Worm (Caenorhabditis elegans) whole organism, L1 larva: ENCODE data around the gene F28H7.8.

ENCODE experiments used
- C34B4.2 ChIP-seq: sonication (generic microtip); optimal IDR thresholded peaks from 2 replicates; lab custom pipeline; 2017; ENCODE audit warnings: mild to moderate bottlenecking, missing genetic modification characterization, missing compliant biosample characterization
- F16B12.6 ChIP-seq: fragments of 150-350 bp; optimal IDR thresholded peaks from 2 replicates; lab custom pipeline; 2014; ENCODE audit warnings: missing biosample characterization, missing genetic modification characterization
- Y116A8C.19 ChIP-seq: sonication (generic microtip); optimal IDR thresholded peaks from 2 replicates; lab custom pipeline; 2016; ENCODE audit warnings: missing compliant biosample characterization, missing genetic modification characterization, borderline replicate concordance
- aha-1 ChIP-seq: fragments of 150-350 bp; optimal IDR thresholded peaks from 2 replicates; lab custom pipeline; 2014; ENCODE audit warnings: missing biosample characterization, missing genetic modification characterization
- aly-2 ChIP-seq: fragments of 150-350 bp; optimal IDR thresholded peaks from 2 replicates; lab custom pipeline; 2014; ENCODE audit warnings: missing biosample characterization, missing genetic modification characterization
- ama-1 ChIP-seq: fragments of 150-350 bp; optimal IDR thresholded peaks from 2 replicates; lab custom pipeline; 2014
- ceh-63 ChIP-seq: fragments of 200-800 bp; sonication (Bioruptor generic); optimal IDR thresholded peaks from 2 replicates; lab custom pipeline; 2018; ENCODE audit warnings: mild to moderate bottlenecking, missing genetic modification characterization, missing compliant biosample characterization
- ceh-8 ChIP-seq: fragments of 200-800 bp; sonication (Bioruptor generic); optimal IDR thresholded peaks from 2 replicates; lab custom pipeline; 2018; ENCODE audit warnings: mild to moderate bottlenecking, missing genetic modification characterization, moderate library complexity, missing compliant biosample characterization
- ceh-88 ChIP-seq: fragments of 200-800 bp; sonication (Bioruptor generic); IDR thresholded peaks from 2 replicates; pipeline ENCODE4 v1.3.6; 2022; ENCODE audit warnings: missing genetic modification characterization, missing compliant biosample characterization
- ceh-90 ChIP-seq: sonication (generic microtip); optimal IDR thresholded peaks from 2 replicates; lab custom pipeline; 2016; ENCODE audit warnings: missing genetic modification characterization, missing compliant biosample characterization
- ces-1 ChIP-seq: fragments of 150-350 bp; optimal IDR thresholded peaks from 2 replicates; lab custom pipeline; 2014; ENCODE audit warnings: missing biosample characterization, missing genetic modification reagents, missing genetic modification characterization
- dsc-1 ChIP-seq: sonication (generic microtip); optimal IDR thresholded peaks from 2 replicates; lab custom pipeline; 2016; ENCODE audit warnings: mild to moderate bottlenecking, missing genetic modification characterization, missing compliant biosample characterization
- efl-1 ChIP-seq, 4 experiments: fragments of 150-350 bp; optimal IDR thresholded peaks in 3 of 4; peaks in 1 of 4; 1 replicate in 1 of 4; 2 replicates in 3 of 4; lab custom pipeline; 2014; ENCODE audit warnings: missing biosample characterization in 2 of 4, missing genetic modification characterization in 2 of 4, missing genetic modification reagents in 2 of 4
- efl-3 ChIP-seq: fragments of 200-800 bp; sonication (Bioruptor generic); optimal IDR thresholded peaks from 2 replicates; lab custom pipeline; 2018; ENCODE audit warnings: mild to moderate bottlenecking, missing genetic modification characterization, missing compliant biosample characterization
- egl-13 ChIP-seq: sonication (generic microtip); optimal IDR thresholded peaks from 2 replicates; lab custom pipeline; 2016; ENCODE audit warnings: missing genotype, missing genetic modification reagents, missing genetic modification characterization, missing compliant biosample characterization
- egl-27 ChIP-seq, 2 experiments: fragments of 150-350 bp in 1 of 2; sonication (generic microtip); optimal IDR thresholded peaks; 3 replicates each; lab custom pipeline; 2017 to 2018; ENCODE audit warnings: missing biosample characterization in 2 of 2, missing genetic modification characterization in 2 of 2, missing genetic modification reagents in 2 of 2
- ets-5 ChIP-seq: fragments of 200-800 bp; sonication (Bioruptor generic); IDR thresholded peaks from 2 replicates; pipeline ENCODE4 v1.3.6; 2022; ENCODE audit warnings: missing genetic modification characterization, missing compliant biosample characterization
- fkh-10 ChIP-seq: sonication (generic microtip); optimal IDR thresholded peaks from 2 replicates; lab custom pipeline; 2017; ENCODE audit warnings: missing biosample characterization, missing genetic modification reagents, missing genetic modification characterization
- fkh-4 ChIP-seq: sonication (generic microtip); optimal IDR thresholded peaks from 2 replicates; lab custom pipeline; 2016; ENCODE audit warnings: missing compliant biosample characterization, missing genetic modification characterization, borderline replicate concordance
- fkh-8 ChIP-seq: sonication (generic microtip); optimal IDR thresholded peaks from 2 replicates; lab custom pipeline; 2016; ENCODE audit warnings: mild to moderate bottlenecking, missing genetic modification characterization, missing compliant biosample characterization
- irx-1 ChIP-seq: sonication (generic microtip); optimal IDR thresholded peaks from 2 replicates; lab custom pipeline; 2016; ENCODE audit warnings: missing genetic modification characterization, missing compliant biosample characterization
- lin-13 ChIP-seq: fragments of 150-350 bp; optimal IDR thresholded peaks from 2 replicates; lab custom pipeline; 2014; ENCODE audit warnings: missing biosample characterization, missing genetic modification reagents, missing genetic modification characterization
- lin-39 ChIP-seq: fragments of 150-350 bp; optimal IDR thresholded peaks from 2 replicates; lab custom pipeline; 2014; ENCODE audit warnings: missing biosample characterization, missing genetic modification reagents, missing genetic modification characterization
- lsy-2 ChIP-seq, 2 experiments: fragments of 150-350 bp; optimal IDR thresholded peaks; 2 replicates each; lab custom pipeline; 2014; ENCODE audit warnings: missing biosample characterization in 2 of 2, missing genetic modification characterization in 2 of 2
- mdl-1 ChIP-seq, 2 experiments: fragments of 150-350 bp; optimal IDR thresholded peaks; 2 replicates each; lab custom pipeline; 2014 to 2017; ENCODE audit warnings: missing biosample characterization in 2 of 2, missing genetic modification characterization in 2 of 2, inconsistent platforms in 1 of 2
- nhr-19 ChIP-seq: fragments of 200-800 bp; sonication (Bioruptor generic); conservative IDR thresholded peaks from 2 replicates; pipeline ENCODE4 v1.3.6; 2022; ENCODE audit warnings: missing genetic modification characterization, missing compliant biosample characterization
- nhr-20 ChIP-seq: sonication (generic microtip); optimal IDR thresholded peaks from 2 replicates; lab custom pipeline; 2016; ENCODE audit warnings: mild to moderate bottlenecking, missing genetic modification characterization, missing compliant biosample characterization
- nhr-71 ChIP-seq: sonication (generic microtip); optimal IDR thresholded peaks from 2 replicates; lab custom pipeline; 2016; ENCODE audit warnings: mild to moderate bottlenecking, missing genetic modification characterization, moderate library complexity, missing compliant biosample characterization
- nhr-90 ChIP-seq: sonication (generic microtip); optimal IDR thresholded peaks from 2 replicates; lab custom pipeline; 2016; ENCODE audit warnings: mild to moderate bottlenecking, missing genetic modification characterization, missing compliant biosample characterization; ENCODE audit not compliant: poor library complexity
- pag-3 ChIP-seq: sonication (generic microtip); optimal IDR thresholded peaks from 2 replicates; lab custom pipeline; 2017; ENCODE audit warnings: missing genetic modification characterization, mild to moderate bottlenecking, missing compliant biosample characterization, antibody characterized with exemption, borderline replicate concordance; ENCODE audit not compliant: insufficient read depth
- rnt-1 ChIP-seq: sonication (generic microtip); optimal IDR thresholded peaks from 2 replicates; lab custom pipeline; 2016; ENCODE audit warnings: mild to moderate bottlenecking, missing genetic modification characterization, moderate library complexity, missing compliant biosample characterization
- snpc-4 ChIP-seq: fragments of 150-350 bp; optimal IDR thresholded peaks from 2 replicates; lab custom pipeline; 2014; ENCODE audit warnings: missing biosample characterization, missing genetic modification characterization
- sox-4 ChIP-seq: sonication (generic microtip); optimal IDR thresholded peaks from 2 replicates; lab custom pipeline; 2016; ENCODE audit warnings: missing genetic modification characterization, missing compliant biosample characterization
- swsn-7 ChIP-seq: sonication (generic microtip); optimal IDR thresholded peaks from 2 replicates; lab custom pipeline; 2016; ENCODE audit warnings: missing genetic modification characterization, missing compliant biosample characterization
- tlp-1 ChIP-seq: fragments of 150-350 bp; optimal IDR thresholded peaks from 2 replicates; lab custom pipeline; 2014; ENCODE audit warnings: missing biosample characterization, missing genetic modification characterization
- unc-62 ChIP-seq: fragments of 150-350 bp; optimal IDR thresholded peaks from 2 replicates; lab custom pipeline; 2014; ENCODE audit warnings: missing biosample characterization, missing genetic modification reagents, missing genetic modification characterization
- zip-4 ChIP-seq: fragments of 200-800 bp; sonication (Bioruptor generic); optimal IDR thresholded peaks from 2 replicates; lab custom pipeline; 2018; ENCODE audit warnings: mild to moderate bottlenecking, missing genetic modification characterization, moderate library complexity, missing compliant biosample characterization
- ztf-11 ChIP-seq, 2 experiments: sonication (generic microtip); optimal IDR thresholded peaks; 2 replicates each; lab custom pipeline; 2016 to 2017; ENCODE audit warnings: missing genetic modification characterization in 2 of 2, missing biosample characterization in 1 of 2, missing compliant biosample characterization in 1 of 2
- ztf-4 ChIP-seq: fragments of 150-350 bp; optimal IDR thresholded peaks from 2 replicates; lab custom pipeline; 2014; ENCODE audit warnings: missing biosample characterization, missing genetic modification characterization

The F28H7.8 gene

DNA sequence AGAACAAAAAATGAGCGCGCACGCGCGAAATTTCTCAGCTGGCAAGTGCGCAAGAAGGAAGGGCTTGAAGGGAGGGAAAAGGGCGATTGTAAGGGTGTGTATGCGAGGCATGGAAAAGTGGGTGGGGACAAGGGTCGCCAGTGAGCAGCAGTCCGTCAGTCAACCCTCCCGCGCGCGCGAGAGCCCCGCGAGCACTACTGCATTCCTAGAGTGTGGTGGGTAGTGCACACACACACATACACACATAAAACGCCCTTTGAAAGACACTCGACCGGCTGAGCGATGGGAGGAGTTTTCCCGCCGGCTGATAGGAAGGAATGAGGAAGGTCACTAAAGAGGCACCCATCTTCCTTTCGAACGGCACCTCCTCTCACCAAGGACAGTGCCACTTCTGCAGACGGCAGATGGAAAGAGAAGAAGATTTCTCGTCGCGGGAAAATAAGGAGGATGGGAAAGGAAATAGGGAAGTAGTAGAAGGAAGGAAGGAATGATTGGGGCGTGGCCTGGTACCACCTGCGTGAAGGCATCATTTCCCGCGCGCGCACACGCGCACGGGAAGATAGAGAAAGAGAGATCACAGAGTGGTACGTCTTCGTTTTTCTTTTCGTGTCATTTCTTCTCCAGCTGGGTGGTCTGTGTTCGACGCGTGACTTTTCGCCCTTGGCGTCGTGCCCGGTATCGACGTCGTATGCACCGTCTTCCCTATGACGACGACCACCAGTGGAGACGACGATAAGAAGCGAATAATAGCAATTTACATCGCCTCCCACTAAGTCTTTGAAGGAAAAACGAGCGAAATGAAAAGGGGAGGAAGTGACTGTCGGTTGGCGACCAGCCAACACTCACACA, 41.7 kb upstream of the F28H7.8 start (continued):
- TF ChIP-seq egl-27 (tag; optimal IDR thresholded peaks at IDR 0.05; lab: Kevin White, UChicago) (peak; percentile 25 to 54), nhr-71 (tag; lab: Kevin White, UChicago) (peak; percentile 89), nhr-20 (peak; percentile 83), swsn-7 (tag; lab: Kevin White, UChicago) (no peak), lin-13 (GFP tag; lab: Kevin White, UChicago) (peak; percentile 59), ets-5 (no peak), pag-3 (tag; lab: Kevin White, UChicago) (no peak), nhr-19 (GFP tag; lab: Robert Waterston, UW) (no peak; the same call in none of the 2 replicates), ceh-63 (GFP tag; lab: Kevin White, UChicago) (no peak), Y116A8C.19 (tag; lab: Kevin White, UChicago) (no peak), ztf-11 (tag; optimal IDR thresholded peaks at IDR 0.05; lab: Kevin White, UChicago) (peak in 1 of 2 experiments; percentile 39), efl-1 (optimal IDR thresholded peaks at IDR 0.05; lab: Kevin White, UChicago) (peak; percentile 5 to 24), efl-1 (GFP tag; optimal IDR thresholded peaks at IDR 0.05 in 1 of 2; lab: Kevin White, UChicago) (peak in 1 of 2 experiments; percentile 90), fkh-10 (no peak), aly-2 (tag; lab: Kevin White, UChicago) (no peak), ceh-8 (GFP tag; lab: Kevin White, UChicago) (no peak), egl-13 (tag; lab: Kevin White, UChicago) (no peak), dsc-1 (no peak), F16B12.6 (tag; lab: Kevin White, UChicago) (no peak), C34B4.2 (no peak), tlp-1 (tag; lab: Kevin White, UChicago) (no peak), efl-3 (peak; percentile 29), mdl-1 (tag; optimal IDR thresholded peaks at IDR 0.05; lab: Kevin White, UChicago) (peak in 1 of 2 experiments; percentile 91), sox-4 (tag; lab: Kevin White, UChicago) (no peak), ceh-88 (GFP tag; lab: Robert Waterston, UW) (0 out of 2 replicates have a peak, but pooled peaks have one; percentile 31), ama-1 (no peak), snpc-4 (tag; lab: Kevin White, UChicago) (peak; percentile 22), unc-62 (GFP tag; lab: Kevin White, UChicago) (no peak), irx-1 (tag; lab: Kevin White, UChicago) (peak; percentile 64), fkh-4 (tag; lab: Kevin White, UChicago) (no peak), rnt-1 (peak; percentile 18), ztf-4 (tag; lab: Kevin White, UChicago) (no peak), ces-1 (GFP tag; lab: Kevin White, UChicago) (no peak)
- TF ChIP-seq, all 84 proteins: peak for 35

DNA sequence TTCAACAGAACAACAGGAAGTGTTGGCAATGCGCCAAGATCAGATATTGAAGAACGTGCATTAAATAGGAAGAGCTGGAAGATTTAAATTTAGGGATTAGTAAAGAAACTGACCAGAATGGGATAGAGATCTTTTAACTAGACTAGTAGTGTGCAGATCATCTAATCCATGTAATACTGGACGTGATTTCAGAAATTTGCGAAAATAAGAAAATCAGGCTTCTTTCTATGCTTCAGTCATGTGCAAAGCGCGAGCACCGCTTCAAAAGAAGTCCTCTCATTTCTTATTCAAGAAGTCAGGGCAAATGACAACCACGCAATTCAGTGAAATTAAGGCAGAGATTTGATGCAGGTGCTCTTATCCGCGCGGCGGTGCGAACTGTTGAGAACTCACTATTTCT, 40.7 kb upstream of the F28H7.8 start:
- TF ChIP-seq lsy-2 (tag; optimal IDR thresholded peaks at IDR 0.05; lab: Kevin White, UChicago) (no peak), zip-4 (GFP tag; lab: Kevin White, UChicago) (no peak), lin-39 (tag; lab: Kevin White, UChicago) (no peak), fkh-8 (tag; lab: Kevin White, UChicago) (peak; percentile 29), aly-2 (tag; lab: Kevin White, UChicago) (no peak), aha-1 (tag; lab: Kevin White, UChicago) (no peak), dsc-1 (peak; percentile 60), efl-1 (optimal IDR thresholded peaks at IDR 0.05; lab: Kevin White, UChicago) (no peak), efl-1 (GFP tag; optimal IDR thresholded peaks at IDR 0.05 in 1 of 2; lab: Kevin White, UChicago) (peak in 1 of 2 experiments; percentile 59), ceh-90 (tag; lab: Kevin White, UChicago) (no peak), nhr-90 (no peak), tlp-1 (tag; lab: Kevin White, UChicago) (no peak)
